Worm (Caenorhabditis elegans) whole organism, L3 larva: ENCODE data around the gene W05E10.1.

ENCODE experiments used
- R02D3.7 ChIP-seq: fragments of 150-350 bp; optimal IDR thresholded peaks from 2 replicates; lab custom pipeline; 2014; ENCODE audit warnings: missing biosample characterization, missing genetic modification characterization
- ZK546.5 ChIP-seq: sonication (generic microtip); optimal IDR thresholded peaks from 2 replicates; lab custom pipeline; 2017; ENCODE audit warnings: missing biosample characterization, missing genetic modification characterization
- ama-1 ChIP-seq: fragments of 150-350 bp; optimal IDR thresholded peaks from 2 replicates; lab custom pipeline; 2018
- ceh-16 ChIP-seq: sonication (generic microtip); optimal IDR thresholded peaks from 2 replicates; lab custom pipeline; 2017; ENCODE audit warnings: missing biosample characterization, missing genetic modification characterization
- ceh-28 ChIP-seq: fragments of 150-350 bp; optimal IDR thresholded peaks from 2 replicates; lab custom pipeline; 2014; ENCODE audit warnings: missing biosample characterization, missing genetic modification reagents, missing genetic modification characterization
- ceh-82 ChIP-seq: fragments of 150-350 bp; optimal IDR thresholded peaks from 2 replicates; lab custom pipeline; 2014; ENCODE audit warnings: missing biosample characterization, missing genetic modification characterization
- ceh-9 ChIP-seq: sonication (generic microtip); optimal IDR thresholded peaks from 2 replicates; lab custom pipeline; 2018; ENCODE audit warnings: missing biosample characterization, missing genetic modification characterization
- egl-27 ChIP-seq: sonication (generic microtip); optimal IDR thresholded peaks from 4 replicates; lab custom pipeline; 2017; ENCODE audit warnings: missing biosample characterization, missing genetic modification reagents, missing genetic modification characterization
- egl-5 ChIP-seq: fragments of 150-350 bp; optimal IDR thresholded peaks from 2 replicates; lab custom pipeline; 2017; ENCODE audit warnings: missing biosample characterization, missing genetic modification reagents, missing genetic modification characterization, inconsistent platforms
- elt-1 ChIP-seq: fragments of 150-350 bp; optimal IDR thresholded peaks from 2 replicates; lab custom pipeline; 2014; ENCODE audit warnings: missing biosample characterization, missing genetic modification characterization
- elt-2 ChIP-seq: sonication (generic microtip); optimal IDR thresholded peaks from 2 replicates; lab custom pipeline; 2016; ENCODE audit warnings: missing genetic modification reagents, mild to moderate bottlenecking, missing genetic modification characterization, missing compliant biosample characterization
- elt-3 ChIP-seq, 3 experiments: fragments of 150-350 bp in 1 of 3; sonication (generic microtip) in 2 of 3; optimal IDR thresholded peaks; 2 replicates in 2 of 3; 4 replicates in 1 of 3; lab custom pipeline; 2014 to 2017; ENCODE audit warnings: missing biosample characterization in 3 of 3, missing genetic modification characterization in 3 of 3
- eor-1 ChIP-seq, 2 experiments: fragments of 150-350 bp; optimal IDR thresholded peaks; 2 replicates each; lab custom pipeline; 2014 to 2018; ENCODE audit warnings: missing biosample characterization in 2 of 2, missing genetic modification characterization in 2 of 2
- fkh-10 ChIP-seq: sonication (generic microtip); optimal IDR thresholded peaks from 2 replicates; lab custom pipeline; 2017; ENCODE audit warnings: missing biosample characterization, missing genetic modification reagents, missing genetic modification characterization
- fkh-2 ChIP-seq: fragments of 150-350 bp; optimal IDR thresholded peaks from 2 replicates; lab custom pipeline; 2014; ENCODE audit warnings: missing biosample characterization, missing genetic modification reagents, missing genetic modification characterization
- fos-1 ChIP-seq: fragments of 150-350 bp; optimal IDR thresholded peaks from 2 replicates; lab custom pipeline; 2014; ENCODE audit warnings: missing biosample characterization, missing genetic modification characterization
- hmg-11 ChIP-seq: sonication (generic microtip); optimal IDR thresholded peaks from 2 replicates; lab custom pipeline; 2016; ENCODE audit warnings: missing genetic modification characterization, missing compliant biosample characterization
- jun-1 ChIP-seq: fragments of 150-350 bp; optimal IDR thresholded peaks from 2 replicates; lab custom pipeline; 2014; ENCODE audit warnings: missing biosample characterization, missing genetic modification reagents, missing genetic modification characterization
- lin-39 ChIP-seq: fragments of 150-350 bp; optimal IDR thresholded peaks from 2 replicates; lab custom pipeline; 2018; ENCODE audit warnings: missing biosample characterization, missing genetic modification reagents, missing genetic modification characterization
- lsy-12 ChIP-seq: sonication (generic microtip); optimal IDR thresholded peaks from 2 replicates; lab custom pipeline; 2016; ENCODE audit warnings: mild to moderate bottlenecking, missing genetic modification characterization, missing compliant biosample characterization
- mdl-1 ChIP-seq: fragments of 150-350 bp; optimal IDR thresholded peaks from 2 replicates; lab custom pipeline; 2014; ENCODE audit warnings: missing biosample characterization, missing genetic modification characterization
- mml-1 ChIP-seq: fragments of 150-350 bp; sonication (generic microtip); optimal IDR thresholded peaks from 3 replicates; lab custom pipeline; 2014; ENCODE audit warnings: missing biosample characterization, missing genetic modification characterization
- nfya-1 ChIP-seq: sonication (generic microtip); optimal IDR thresholded peaks from 2 replicates; lab custom pipeline; 2017; ENCODE audit warnings: missing genetic modification characterization, mild to moderate bottlenecking, missing compliant biosample characterization, antibody characterized with exemption, moderate library complexity; ENCODE audit not compliant: insufficient read depth
- nhr-11 ChIP-seq: fragments of 150-350 bp; optimal IDR thresholded peaks from 2 replicates; lab custom pipeline; 2014; ENCODE audit warnings: missing biosample characterization, missing genetic modification characterization
- nhr-12 ChIP-seq: fragments of 150-350 bp; optimal IDR thresholded peaks from 2 replicates; lab custom pipeline; 2014; ENCODE audit warnings: missing biosample characterization, missing genetic modification characterization
- nhr-23 ChIP-seq: fragments of 150-350 bp; optimal IDR thresholded peaks from 2 replicates; lab custom pipeline; 2014; ENCODE audit warnings: missing biosample characterization, missing genetic modification reagents, missing genetic modification characterization
- nhr-25 ChIP-seq: sonication (generic microtip); optimal IDR thresholded peaks from 2 replicates; lab custom pipeline; 2017; ENCODE audit warnings: missing biosample characterization, missing genetic modification characterization
- nhr-28 ChIP-seq: fragments of 150-350 bp; optimal IDR thresholded peaks from 2 replicates; lab custom pipeline; 2014; ENCODE audit warnings: missing biosample characterization, missing genetic modification characterization
- nhr-43 ChIP-seq: sonication (generic microtip); optimal IDR thresholded peaks from 2 replicates; lab custom pipeline; 2016; ENCODE audit warnings: mild to moderate bottlenecking, missing genetic modification characterization, missing compliant biosample characterization; ENCODE audit not compliant: poor library complexity, severe bottlenecking
- nhr-67 ChIP-seq: fragments of 150-350 bp; optimal IDR thresholded peaks from 2 replicates; lab custom pipeline; 2014; ENCODE audit warnings: missing biosample characterization, missing genetic modification characterization
- nhr-77 ChIP-seq: fragments of 150-350 bp; optimal IDR thresholded peaks from 2 replicates; lab custom pipeline; 2014; ENCODE audit warnings: missing biosample characterization, missing genetic modification characterization
- pha-4 ChIP-seq: fragments of 150-350 bp; optimal IDR thresholded peaks from 2 replicates; lab custom pipeline; 2014; ENCODE audit warnings: missing biosample characterization, missing genetic modification reagents, missing genetic modification characterization
- pqm-1 ChIP-seq: fragments of 150-350 bp; optimal IDR thresholded peaks from 2 replicates; lab custom pipeline; 2017; ENCODE audit warnings: missing biosample characterization, missing genetic modification characterization, inconsistent platforms
- sea-2 ChIP-seq: fragments of 150-350 bp; sonication (generic microtip); optimal IDR thresholded peaks from 4 replicates; lab custom pipeline; 2014; ENCODE audit warnings: missing biosample characterization, missing genetic modification reagents, missing genetic modification characterization
- snpc-4 ChIP-seq: fragments of 150-350 bp; optimal IDR thresholded peaks from 2 replicates; lab custom pipeline; 2014; ENCODE audit warnings: missing biosample characterization, missing genetic modification characterization
- tbx-2 ChIP-seq: sonication (generic microtip); optimal IDR thresholded peaks from 2 replicates; lab custom pipeline; 2016; ENCODE audit warnings: mild to moderate bottlenecking, missing genetic modification characterization, missing compliant biosample characterization
- unc-39 ChIP-seq: sonication (generic microtip); optimal IDR thresholded peaks from 4 replicates; lab custom pipeline; 2017; ENCODE audit warnings: missing biosample characterization, missing genetic modification characterization
- zag-1 ChIP-seq: fragments of 150-350 bp; optimal IDR thresholded peaks from 2 replicates; lab custom pipeline; 2014; ENCODE audit warnings: missing biosample characterization, missing genetic modification characterization
- ztf-11 ChIP-seq: fragments of 150-350 bp; optimal IDR thresholded peaks from 2 replicates; lab custom pipeline; 2014; ENCODE audit warnings: missing biosample characterization, missing genetic modification characterization
- ztf-4 ChIP-seq: fragments of 150-350 bp; optimal IDR thresholded peaks from 2 replicates; lab custom pipeline; 2014; ENCODE audit warnings: missing biosample characterization, missing genetic modification characterization

Gene W05E10.1

DNA sequence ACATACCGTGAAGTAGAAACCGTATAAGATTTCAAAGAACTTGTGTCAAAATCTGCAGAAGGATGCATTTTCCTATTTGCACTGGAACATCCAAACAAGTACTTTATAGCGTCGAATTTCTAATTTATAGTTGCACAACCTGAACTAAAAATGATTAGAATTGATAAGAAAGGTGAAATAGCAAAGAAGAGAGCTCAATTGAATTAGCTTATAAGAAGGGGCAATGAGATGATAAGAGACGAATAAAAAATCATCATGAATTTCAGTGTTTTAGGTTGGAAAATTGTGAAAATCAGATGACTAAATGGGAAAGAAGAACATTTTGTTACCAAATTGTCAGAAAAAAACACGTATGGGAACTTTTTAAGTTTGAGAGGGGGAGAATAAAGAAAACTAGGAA is at the start of gene W05E10.1:
Gene W05E10.1 (minus strand): TSS at position 139 of the 400 bp plus-strand sequence.
- TF ChIP-seq pqm-1 (tag; lab: Kevin White, UChicago), result peak; percentile 52
- TF ChIP-seq elt-2, result peak; percentile 69
- TF ChIP-seq elt-3 (tag; optimal IDR thresholded peaks at IDR 0.05; lab: Kevin White, UChicago), result no peak

DNA sequence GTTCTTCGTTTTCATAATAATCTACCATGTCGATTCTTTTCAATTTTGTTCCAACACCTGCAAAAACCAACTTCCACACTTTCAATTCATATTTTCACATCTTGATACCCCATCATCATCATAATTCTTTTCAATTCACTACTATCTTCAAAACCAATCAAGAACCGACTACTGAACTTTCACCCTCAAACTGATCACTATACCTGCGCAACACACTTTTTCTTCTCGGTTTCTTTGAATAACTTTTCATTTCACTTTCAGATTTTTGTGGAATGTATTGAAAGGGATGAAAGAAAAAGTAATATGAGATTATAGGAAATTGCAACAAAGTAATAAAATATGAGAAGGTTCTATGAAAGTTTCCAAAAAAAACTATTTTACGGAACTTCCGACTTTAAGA is 49.6 kb upstream of the W05E10.1 start:
- TF ChIP-seq nhr-67 (tag; lab: Kevin White, UChicago), result no peak
- TF ChIP-seq nhr-25 (tag; lab: Kevin White, UChicago), result no peak
- no peak for TF ChIP-seq ztf-11 (tag; lab: Kevin White, UChicago)
- TF ChIP-seq nhr-28 (tag; lab: Kevin White, UChicago), result no peak
- TF ChIP-seq mml-1 (tag; lab: Kevin White, UChicago), result no peak
- TF ChIP-seq elt-1 (tag; lab: Kevin White, UChicago), result no peak
- TF ChIP-seq R02D3.7 (tag; lab: Kevin White, UChicago), result no peak
- TF ChIP-seq mdl-1, result no peak
- no peak for TF ChIP-seq nhr-43 (tag; lab: Kevin White, UChicago)
- no peak for TF ChIP-seq ceh-28 (tag; lab: Kevin White, UChicago)

- TF ChIP-seq nhr-25 (tag; lab: Kevin White, UChicago), result peak; percentile 33
- TF ChIP-seq nhr-23 (tag; lab: Kevin White, UChicago), result peak; percentile 27
- TF ChIP-seq elt-3 (tag; optimal IDR thresholded peaks at IDR 0.05; lab: Kevin White, UChicago), result peak in 2 of 3 experiments; percentile 15 to 84
- TF ChIP-seq egl-5, result no peak
- TF ChIP-seq ceh-9 (tag; lab: Kevin White, UChicago), result no peak
- TF ChIP-seq nhr-43 (tag; lab: Kevin White, UChicago), result peak; percentile 56
Observed at ce11 chrV:11739820-11740219, 48.3 kb upstream of the W05E10.1 start, which contains the start of gene T04F3.1. TSS of gene T04F3.1 (plus strand) at chrV:11740065.

DNA sequence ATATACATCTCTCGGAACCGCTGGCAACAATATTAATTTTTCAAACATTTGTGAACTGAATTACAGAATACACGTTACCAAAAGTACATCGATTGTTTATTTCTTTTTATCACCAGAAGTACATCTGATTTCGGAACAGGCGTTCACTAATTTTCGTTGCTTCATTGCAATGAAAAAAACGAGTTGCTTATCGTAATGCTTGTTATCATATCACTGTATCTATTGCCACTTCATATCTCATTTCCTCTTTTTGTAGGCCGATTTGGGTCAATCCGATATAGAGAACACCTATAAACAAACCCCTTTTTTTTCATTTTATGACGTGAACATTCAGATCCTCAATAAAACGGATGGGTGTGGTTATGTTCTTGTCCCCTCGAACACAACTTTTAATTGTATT is 45.8 kb upstream of the W05E10.1 start:
- TF ChIP-seq ceh-9 (tag; lab: Kevin White, UChicago) (no peak), nhr-28 (tag; lab: Kevin White, UChicago) (no peak), elt-3 (tag; optimal IDR thresholded peaks at IDR 0.05; lab: Kevin White, UChicago) (peak in 2 of 3 experiments; percentile 59 to 75), nhr-23 (tag; lab: Kevin White, UChicago) (peak; percentile 39), tbx-2 (no peak), unc-39 (no peak), jun-1 (tag; lab: Kevin White, UChicago) (no peak), ztf-4 (tag; lab: Kevin White, UChicago) (no peak), pha-4 (tag; lab: Kevin White, UChicago) (no peak)

DNA sequence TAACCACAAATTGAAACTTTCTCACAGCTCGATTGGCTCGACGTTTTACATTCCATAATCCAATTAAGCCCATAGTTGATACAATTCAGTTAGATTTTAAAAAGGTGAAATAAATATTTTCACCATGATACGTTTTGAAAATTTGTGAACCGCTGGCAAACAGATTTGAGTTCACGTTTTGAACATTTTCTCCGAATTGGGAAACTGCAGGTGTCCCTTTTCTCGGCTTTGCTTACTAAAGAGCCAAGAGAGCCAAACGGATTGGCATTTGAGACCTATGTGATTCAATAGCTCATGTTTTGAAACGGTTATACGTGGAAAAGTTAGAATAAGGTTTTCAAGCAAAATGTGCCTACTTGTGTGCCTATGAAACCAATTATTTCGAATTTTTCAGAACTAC is 45.4 kb upstream of the W05E10.1 start, which contains the start of gene spe-42:
Gene spe-42 (minus strand): TSS at position 101 of the 400 bp plus-strand sequence.
- TF ChIP-seq ama-1, result no peak
- no peak for TF ChIP-seq pha-4 (tag; lab: Kevin White, UChicago)
- no peak for TF ChIP-seq nhr-28 (tag; lab: Kevin White, UChicago)
- TF ChIP-seq hmg-11, result no peak
- no peak for TF ChIP-seq fkh-2 (tag; lab: Kevin White, UChicago)
- no peak for TF ChIP-seq lin-39
- no peak for TF ChIP-seq nhr-67 (tag; lab: Kevin White, UChicago)
- no peak for TF ChIP-seq nfya-1 (tag; lab: Kevin White, UChicago)
- no peak for TF ChIP-seq fkh-10

DNA sequence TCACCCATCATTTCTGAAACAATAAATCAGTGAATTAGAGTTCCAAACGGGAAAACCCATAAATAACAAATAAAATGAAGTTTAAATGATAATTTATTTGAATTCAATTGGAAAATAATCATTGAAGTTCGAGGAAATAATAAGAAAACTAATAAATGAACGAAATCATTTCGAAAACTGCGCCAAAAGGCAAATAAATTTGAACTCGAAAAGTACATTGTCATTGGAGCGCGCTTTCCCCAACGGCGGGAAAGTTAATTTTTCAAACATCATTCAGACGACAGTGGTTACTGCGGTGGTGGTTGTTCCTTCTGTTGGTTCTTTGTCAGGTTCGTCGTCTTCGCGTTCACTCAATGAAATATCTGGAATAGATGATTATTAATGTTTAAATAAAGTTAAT is 42.0 kb upstream of the W05E10.1 start, which contains the start of gene npp-22:
Gene npp-22 (minus strand): TSS at position 13 of the 400 bp plus-strand sequence.
- TF ChIP-seq nhr-77 (tag; lab: Kevin White, UChicago) (no peak), nhr-67 (tag; lab: Kevin White, UChicago) (no peak), nhr-28 (tag; lab: Kevin White, UChicago) (no peak), elt-1 (tag; lab: Kevin White, UChicago) (no peak), nhr-25 (tag; lab: Kevin White, UChicago) (peak; percentile 50), elt-2 (peak; percentile 10), eor-1 (tag; optimal IDR thresholded peaks at IDR 0.05; lab: Kevin White, UChicago) (no peak), nhr-12 (tag; lab: Kevin White, UChicago) (no peak), ztf-11 (tag; lab: Kevin White, UChicago) (no peak), lsy-12 (tag; lab: Kevin White, UChicago) (no peak), sea-2 (GFP tag; lab: Kevin White, UChicago) (no peak), ceh-82 (tag; lab: Kevin White, UChicago) (no peak), pqm-1 (tag; lab: Kevin White, UChicago) (no peak), ztf-4 (tag; lab: Kevin White, UChicago) (no peak), ceh-16 (tag; lab: Kevin White, UChicago) (no peak), egl-27 (no peak), ceh-28 (tag; lab: Kevin White, UChicago) (no peak), zag-1 (no peak), nfya-1 (tag; lab: Kevin White, UChicago) (peak; percentile 67), ZK546.5 (no peak), fos-1 (tag; lab: Kevin White, UChicago) (no peak), jun-1 (tag; lab: Kevin White, UChicago) (no peak), snpc-4 (tag; lab: Kevin White, UChicago) (peak; percentile 69), R02D3.7 (tag; lab: Kevin White, UChicago) (no peak), hmg-11 (no peak), nhr-11 (tag; lab: Kevin White, UChicago) (no peak), mml-1 (tag; lab: Kevin White, UChicago) (no peak), ama-1 (no peak), fkh-2 (tag; lab: Kevin White, UChicago) (no peak)
